Fruit fly (Drosophila melanogaster) whole organism, embryonic: ENCODE data around the gene CDase.
A peak's percentile ranks its signal among the peaks of the same experiment; 100 is the strongest.

Experiments used
- Abd-B ChIP-seq: fragments of 200-800 bp; sonication (Bioruptor generic); optimal IDR thresholded peaks from 2 replicates; lab custom pipeline; 2018; ENCODE audit warnings: missing biosample characterization, mild to moderate bottlenecking, missing genetic modification characterization, moderate library complexity
- B-H2 ChIP-seq: fragments of 200-800 bp; sonication (Bioruptor generic); optimal IDR thresholded peaks from 2 replicates; lab custom pipeline; 2018; ENCODE audit warnings: missing biosample characterization, mild to moderate bottlenecking, missing genetic modification characterization
- CG10209 ChIP-seq: fragments of 200-800 bp; sonication (Bioruptor generic); optimal IDR thresholded peaks from 3 replicates; lab custom pipeline; 2017; ENCODE audit warnings: missing biosample characterization, mild to moderate bottlenecking, missing genetic modification characterization, missing genetic modification reagents
- CG10959 ChIP-seq: fragments of 200-800 bp; sonication (Bioruptor generic); IDR thresholded peaks from 2 replicates; pipeline ENCODE4 v1.3.6; 2022; ENCODE audit warnings: missing biosample characterization, missing genetic modification characterization
- CG11696 ChIP-seq: fragments of 200-800 bp; sonication (Bioruptor generic); IDR thresholded peaks from 2 replicates; pipeline ENCODE4 v1.3.6; 2022; ENCODE audit warnings: missing biosample characterization, missing genetic modification characterization
- CG16815 ChIP-seq: fragments of 200-800 bp; sonication (Bioruptor generic); optimal IDR thresholded peaks from 3 replicates; lab custom pipeline; 2017; ENCODE audit warnings: missing biosample characterization, mild to moderate bottlenecking, missing genetic modification characterization
- CG30431 ChIP-seq: fragments of 200-800 bp; sonication (Bioruptor generic); optimal IDR thresholded peaks from 2 replicates; lab custom pipeline; 2017; ENCODE audit warnings: missing biosample characterization, missing genetic modification characterization
- CG32532 ChIP-seq: fragments of 200-800 bp; sonication (Bioruptor generic); IDR thresholded peaks from 2 replicates; pipeline ENCODE4 v1.3.6; 2022; ENCODE audit warnings: missing biosample characterization, missing genetic modification characterization
- CG32772 ChIP-seq: fragments of 200-800 bp; sonication (Bioruptor generic); IDR thresholded peaks from 2 replicates; pipeline ENCODE4 v1.3.6; 2022; ENCODE audit warnings: missing biosample characterization, missing genetic modification characterization
- CG34422 ChIP-seq: fragments of 200-800 bp; sonication (Bioruptor generic); IDR thresholded peaks from 3 replicates; pipeline ENCODE4 v1.3.6; 2022; ENCODE audit warnings: missing biosample characterization, missing genetic modification characterization
- CG4404 ChIP-seq: fragments of 200-800 bp; sonication (Bioruptor generic); IDR thresholded peaks from 2 replicates; pipeline ENCODE4 v1.3.6; 2022; ENCODE audit warnings: missing biosample characterization, missing genetic modification characterization
- CG4820 ChIP-seq: fragments of 200-800 bp; sonication (Bioruptor generic); optimal IDR thresholded peaks from 3 replicates; lab custom pipeline; 2016; ENCODE audit warnings: missing biosample characterization, missing genetic modification characterization
- CG5245 ChIP-seq: fragments of 200-800 bp; sonication (Bioruptor generic); optimal IDR thresholded peaks from 3 replicates; lab custom pipeline; 2016; ENCODE audit warnings: missing biosample characterization, missing genetic modification characterization
- CG6689 ChIP-seq: fragments of 200-800 bp; sonication (Bioruptor generic); IDR thresholded peaks from 2 replicates; pipeline ENCODE4 v1.3.6; 2022; ENCODE audit warnings: missing biosample characterization, missing genetic modification characterization
- CG7786 ChIP-seq: fragments of 200-800 bp; sonication (Bioruptor generic); optimal IDR thresholded peaks from 2 replicates; lab custom pipeline; 2016; ENCODE audit warnings: missing biosample characterization, missing genetic modification characterization
- CG8944 ChIP-seq: fragments of 200-800 bp; sonication (Bioruptor generic); optimal IDR thresholded peaks from 3 replicates; lab custom pipeline; 2016; ENCODE audit warnings: missing biosample characterization, missing genetic modification characterization
- CG9817 ChIP-seq: fragments of 200-800 bp; sonication (Bioruptor generic); optimal IDR thresholded peaks from 2 replicates; lab custom pipeline; 2018; ENCODE audit warnings: missing biosample characterization, mild to moderate bottlenecking, missing genetic modification characterization, moderate library complexity
- D19B ChIP-seq: fragments of 200-800 bp; sonication (Bioruptor generic); optimal IDR thresholded peaks from 2 replicates; lab custom pipeline; 2017; ENCODE audit warnings: missing biosample characterization, mild to moderate bottlenecking, missing genetic modification characterization
- Med ChIP-seq: fragments of 200-800 bp; sonication (Bioruptor generic); peaks from one replicate; lab custom pipeline; 2016; ENCODE audit warnings: missing biosample characterization, missing genetic modification characterization, mild to moderate bottlenecking, inconsistent platforms, moderate library complexity
- Meics ChIP-seq: fragments of 200-800 bp; sonication (Bioruptor generic); optimal IDR thresholded peaks from 2 replicates; lab custom pipeline; 2017; ENCODE audit warnings: missing biosample characterization, mild to moderate bottlenecking, missing genetic modification characterization
- Myb ChIP-seq: fragments of 200-800 bp; sonication (Bioruptor generic); optimal IDR thresholded peaks from 2 replicates; lab custom pipeline; 2016; ENCODE audit warnings: missing biosample characterization, missing genetic modification characterization
- Oli ChIP-seq: fragments of 200-800 bp; sonication (Bioruptor generic); optimal IDR thresholded peaks from 2 replicates; lab custom pipeline; 2018; ENCODE audit warnings: missing biosample characterization, mild to moderate bottlenecking, missing genetic modification characterization, moderate library complexity
- Rx ChIP-seq: fragments of 200-800 bp; sonication (Bioruptor generic); IDR thresholded peaks from 2 replicates; pipeline ENCODE4 v1.3.6; 2022; ENCODE audit warnings: missing biosample characterization, missing genetic modification characterization
- Side ChIP-seq: fragments of 200-800 bp; sonication (Bioruptor generic); optimal IDR thresholded peaks from 2 replicates; lab custom pipeline; 2016; ENCODE audit warnings: missing biosample characterization, missing genetic modification characterization
- Sox102F ChIP-seq: fragments of 200-800 bp; sonication (Bioruptor generic); optimal IDR thresholded peaks from 2 replicates; lab custom pipeline; 2018; ENCODE audit warnings: missing biosample characterization, mild to moderate bottlenecking, missing genetic modification characterization, moderate library complexity
- TFAM ChIP-seq: fragments of 200-800 bp; sonication (Bioruptor generic); optimal IDR thresholded peaks from 2 replicates; lab custom pipeline; 2017; ENCODE audit warnings: missing biosample characterization, missing genetic modification characterization, inconsistent platforms
- Xbp1 ChIP-seq: fragments of 200-800 bp; sonication (Bioruptor generic); optimal IDR thresholded peaks from 3 replicates; lab custom pipeline; 2016; ENCODE audit warnings: missing biosample characterization, mild to moderate bottlenecking, missing genetic modification characterization
- Xrp1 ChIP-seq: fragments of 200-800 bp; sonication (Bioruptor generic); IDR thresholded peaks from 2 replicates; pipeline ENCODE4 v1.3.6; 2022; ENCODE audit warnings: missing biosample characterization, missing genetic modification characterization
- bab2 ChIP-seq: fragments of 200-800 bp; sonication (Bioruptor generic); optimal IDR thresholded peaks from 2 replicates; lab custom pipeline; 2016; ENCODE audit warnings: missing biosample characterization, missing genetic modification characterization
- cas ChIP-seq: fragments of 200-800 bp; sonication (Bioruptor generic); IDR thresholded peaks from 2 replicates; pipeline ENCODE4 v1.3.6; 2022; ENCODE audit warnings: missing biosample characterization, missing genetic modification characterization
- chif ChIP-seq, 2 experiments: fragments of 200-800 bp; sonication (Bioruptor generic); optimal IDR thresholded peaks; 3 replicates each; lab custom pipeline; 2016; ENCODE audit warnings: missing biosample characterization in 2 of 2, missing genetic modification characterization in 2 of 2
- chm ChIP-seq: fragments of 200-800 bp; sonication (Bioruptor generic); IDR thresholded peaks from 2 replicates; pipeline ENCODE4 v1.3.6; 2022; ENCODE audit warnings: missing biosample characterization, missing genetic modification characterization
- ci ChIP-seq: fragments of 200-800 bp; sonication (Bioruptor generic); IDR thresholded peaks from 3 replicates; pipeline ENCODE4 v1.3.6; 2022; ENCODE audit warnings: missing biosample characterization, missing genetic modification characterization
- dati ChIP-seq: fragments of 200-800 bp; sonication (Bioruptor generic); IDR thresholded peaks from 2 replicates; pipeline ENCODE4 v1.3.6; 2022; ENCODE audit warnings: missing biosample characterization, missing genetic modification characterization
- esg ChIP-seq: fragments of 200-800 bp; sonication (Bioruptor generic); conservative IDR thresholded peaks from 2 replicates; pipeline ENCODE4 v1.3.6; 2022; ENCODE audit warnings: missing biosample characterization, missing genetic modification characterization
- ewg ChIP-seq: fragments of 200-800 bp; sonication (Bioruptor generic); optimal IDR thresholded peaks from 3 replicates; lab custom pipeline; 2017; ENCODE audit warnings: mild to moderate bottlenecking, missing biosample characterization, missing genetic modification reagents, missing genetic modification characterization
- fd102C ChIP-seq: fragments of 200-800 bp; sonication (Bioruptor generic); optimal IDR thresholded peaks from 2 replicates; lab custom pipeline; 2018; ENCODE audit warnings: missing biosample characterization, mild to moderate bottlenecking, missing genetic modification characterization, moderate library complexity
- gce ChIP-seq: fragments of 200-800 bp; sonication (Bioruptor generic); IDR thresholded peaks from 3 replicates; pipeline ENCODE4 v1.3.6; 2022; ENCODE audit warnings: missing biosample characterization, missing genetic modification characterization
- gem ChIP-seq: fragments of 200-800 bp; sonication (Bioruptor generic); optimal IDR thresholded peaks from 2 replicates; lab custom pipeline; 2019; ENCODE audit warnings: missing biosample characterization, mild to moderate bottlenecking, missing genetic modification characterization, moderate library complexity
- jing ChIP-seq: fragments of 200-800 bp; sonication (Bioruptor generic); optimal IDR thresholded peaks from 2 replicates; lab custom pipeline; 2018; ENCODE audit warnings: missing biosample characterization, mild to moderate bottlenecking, missing genetic modification characterization
- lmd ChIP-seq: fragments of 200-800 bp; sonication (Bioruptor generic); IDR thresholded peaks from 2 replicates; pipeline ENCODE4 v1.3.6; 2022; ENCODE audit warnings: missing biosample characterization, missing genetic modification characterization
- nmo ChIP-seq: fragments of 200-800 bp; sonication (Bioruptor generic); optimal IDR thresholded peaks from 2 replicates; lab custom pipeline; 2018; ENCODE audit warnings: missing biosample characterization, mild to moderate bottlenecking, missing genetic modification characterization, moderate library complexity
- prd ChIP-seq, 3 experiments: fragments of >200 bp in 2 of 3; fragments of 200-800 bp in 1 of 3; sonication (Bioruptor generic) in 1 of 3; optimal IDR thresholded peaks in 2 of 3; IDR thresholded peaks in 1 of 3; 2 replicates in 2 of 3; 3 replicates in 1 of 3; pipeline versions ENCODE4 v1.3.6 to Lab custom; 2017 to 2022; ENCODE audit warnings: missing biosample characterization in 1 of 3, missing genetic modification characterization in 1 of 3
- pzg ChIP-seq: fragments of 200-800 bp; sonication (Bioruptor generic); optimal IDR thresholded peaks from 3 replicates; lab custom pipeline; 2018; ENCODE audit warnings: missing biosample characterization, mild to moderate bottlenecking, missing genetic modification characterization, moderate library complexity
- sd ChIP-seq: fragments of 200-800 bp; sonication (Bioruptor generic); optimal IDR thresholded peaks from 3 replicates; lab custom pipeline; 2018; ENCODE audit warnings: missing biosample characterization, mild to moderate bottlenecking, missing genetic modification characterization, moderate library complexity
- sisA ChIP-seq: fragments of 200-800 bp; sonication (Bioruptor generic); IDR thresholded peaks from 2 replicates; pipeline ENCODE4 v1.3.6; 2022; ENCODE audit warnings: missing biosample characterization, missing genetic modification characterization
- sob ChIP-seq: fragments of 200-800 bp; sonication (Bioruptor generic); IDR thresholded peaks from 2 replicates; pipeline ENCODE4 v1.3.6; 2022; ENCODE audit warnings: missing biosample characterization, missing genetic modification characterization
- tio ChIP-seq: fragments of 200-800 bp; sonication (Bioruptor generic); optimal IDR thresholded peaks from 2 replicates; lab custom pipeline; 2017; ENCODE audit warnings: missing biosample characterization, missing genetic modification characterization, inconsistent platforms
- vvl ChIP-seq: fragments of 200-800 bp; sonication (Bioruptor generic); IDR thresholded peaks from 2 replicates; pipeline ENCODE4 v1.3.6; 2022; ENCODE audit warnings: missing biosample characterization, missing genetic modification characterization
- zen ChIP-seq: fragments of 200-800 bp; sonication (Bioruptor generic); optimal IDR thresholded peaks from 3 replicates; lab custom pipeline; 2018; ENCODE audit warnings: missing biosample characterization, mild to moderate bottlenecking, missing genetic modification characterization, moderate library complexity

Gene CDase

DNA sequence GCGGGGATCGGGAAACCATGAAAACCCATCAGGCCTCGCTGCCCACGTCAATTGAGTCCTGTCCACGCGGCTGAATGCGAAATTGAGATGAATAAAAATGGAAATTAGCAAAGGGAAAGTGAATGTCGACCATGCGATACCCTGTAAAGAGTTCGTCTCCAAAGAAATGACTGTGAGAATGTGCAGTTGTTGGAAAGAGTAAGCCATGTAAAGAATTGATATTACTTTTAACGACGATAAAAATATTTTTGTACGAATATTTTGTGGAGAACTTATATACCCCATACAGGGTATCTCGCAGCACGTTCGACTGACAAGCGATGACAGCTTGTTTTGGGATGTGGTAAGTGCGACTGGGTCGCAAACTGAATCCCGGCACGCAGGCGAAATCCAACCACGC lies 41.9 kb downstream of the CDase start (continued):
- TF ChIP-seq ci (0 out of 3 replicates have a peak, but pooled peaks have one; percentile 52), sob (peak; percentile 65; the same call in 1 of the 2 replicates), B-H2 (no peak), chm (GFP tag; lab: Robert Waterston, UW) (peak; percentile 26; the same call in 1 of the 2 replicates), CG10209 (GFP tag; lab: Kevin White, UChicago) (peak; percentile 28), Xbp1 (GFP tag; lab: Kevin White, UChicago) (peak; percentile 39), lmd (GFP tag; lab: Robert Waterston, UW) (peak; percentile 43; the same call in 1 of the 2 replicates), chif (GFP tag; optimal IDR thresholded peaks at IDR 0.05; lab: Kevin White, UChicago) (peak in 1 of 2 experiments; percentile 41), dati (GFP tag; lab: Robert Waterston, UW) (no peak), Sox102F (GFP tag; lab: Kevin White, UChicago) (peak; percentile 54), Side (GFP tag; lab: Kevin White, UChicago) (no peak), prd (optimal IDR thresholded peaks at IDR 0.05; lab: Kevin White, UChicago) (no peak), prd (GFP tag; IDR thresholded peaks at IDR 0.05; lab: Robert Waterston, UW) (peak; percentile 84), esg (GFP tag; lab: Robert Waterston, UW) (0 out of 2 replicates have a peak, but pooled peaks have one; percentile 10), sisA (GFP tag; lab: Robert Waterston, UW) (peak; percentile 50), CG7786 (GFP tag; lab: Kevin White, UChicago) (peak; percentile 26), gem (tag; lab: Kevin White, UChicago) (peak; percentile 59), D19B (GFP tag; lab: Kevin White, UChicago) (peak; percentile 65), tio (GFP tag; lab: Kevin White, UChicago) (peak; percentile 39), CG6689 (GFP tag; lab: Robert Waterston, UW) (peak; percentile 38; the same call in 1 of the 2 replicates), CG30431 (GFP tag; lab: Kevin White, UChicago) (peak; percentile 41), sd (no peak), CG10959 (GFP tag; lab: Robert Waterston, UW) (peak; percentile 39; the same call in 1 of the 2 replicates), nmo (peak; percentile 42), CG16815 (GFP tag; lab: Kevin White, UChicago) (peak; percentile 4), Oli (peak; percentile 30), CG5245 (GFP tag; lab: Kevin White, UChicago) (peak; percentile 6), bab2 (GFP tag; lab: Kevin White, UChicago) (peak; percentile 39), CG4404 (GFP tag; lab: Robert Waterston, UW) (peak; percentile 53; the same call in 1 of the 2 replicates), Myb (GFP tag; lab: Kevin White, UChicago) (peak; percentile 1), CG32772 (GFP tag; lab: Robert Waterston, UW) (peak; percentile 58), Meics (GFP tag; lab: Kevin White, UChicago) (peak; percentile 1), fd102C (peak; percentile 12), Med (GFP tag; lab: Kevin White, UChicago) (no peak), CG34422 (GFP tag; lab: Robert Waterston, UW) (0 out of 3 replicates have a peak, but pooled peaks have one; percentile 23), zen (tag; lab: Kevin White, UChicago) (peak; percentile 77), CG8944 (GFP tag; lab: Kevin White, UChicago) (peak; percentile 17), cas (GFP tag; lab: Robert Waterston, UW) (no peak), CG32532 (GFP tag; lab: Robert Waterston, UW) (no peak), Abd-B (GFP tag; lab: Kevin White, UChicago) (no peak), Xrp1 (GFP tag; lab: Robert Waterston, UW) (peak; percentile 74), pzg (no peak), CG11696 (GFP tag; lab: Robert Waterston, UW) (0 out of 2 replicates have a peak, but pooled peaks have one; percentile 26), CG4820 (GFP tag; lab: Kevin White, UChicago) (peak; percentile 33), gce (GFP tag; lab: Robert Waterston, UW) (0 out of 3 replicates have a peak, but pooled peaks have one; percentile 6), TFAM (no peak), ewg (GFP tag; lab: Kevin White, UChicago) (peak; percentile 9), vvl (peak; percentile 65), jing (GFP tag; lab: Kevin White, UChicago) (peak; percentile 21), CG9817 (peak; percentile 9), Rx (peak; percentile 45)
